Fruit fly (Drosophila melanogaster) whole organism, embryonic: ENCODE results near the gene lectin-37Da.

Experiments used
- ATbp ChIP-seq: fragments of 200-800 bp; sonication (Bioruptor generic); optimal IDR thresholded peaks from 2 replicates; lab custom pipeline; 2017; ENCODE audit warnings: missing biosample characterization, mild to moderate bottlenecking, missing genetic modification characterization, missing genetic modification reagents
- CG10654 ChIP-seq: fragments of 200-800 bp; sonication (Bioruptor generic); optimal IDR thresholded peaks from 2 replicates; lab custom pipeline; 2016; ENCODE audit warnings: missing biosample characterization, missing genetic modification characterization
- CG11093 ChIP-seq: fragments of 200-800 bp; sonication (Bioruptor generic); IDR thresholded peaks from 3 replicates; pipeline ENCODE4 v1.3.6; 2022; ENCODE audit warnings: missing biosample characterization, missing genetic modification characterization
- CG11696 ChIP-seq: fragments of 200-800 bp; sonication (Bioruptor generic); IDR thresholded peaks from 2 replicates; pipeline ENCODE4 v1.3.6; 2022; ENCODE audit warnings: missing biosample characterization, missing genetic modification characterization
- CG12391 ChIP-seq: fragments of 200-800 bp; sonication (Bioruptor generic); optimal IDR thresholded peaks from 3 replicates; lab custom pipeline; 2018; ENCODE audit warnings: missing biosample characterization, mild to moderate bottlenecking, missing genetic modification characterization, moderate library complexity
- CG12659 ChIP-seq: fragments of 200-800 bp; sonication (Bioruptor generic); optimal IDR thresholded peaks from 3 replicates; lab custom pipeline; 2017; ENCODE audit warnings: mild to moderate bottlenecking, missing biosample characterization, missing genetic modification reagents, missing genetic modification characterization
- CG12769 ChIP-seq: fragments of 200-800 bp; sonication (Bioruptor generic); optimal IDR thresholded peaks from 2 replicates; lab custom pipeline; 2019; ENCODE audit warnings: missing biosample characterization, mild to moderate bottlenecking, missing genetic modification characterization, moderate library complexity
- CG13424 ChIP-seq: fragments of 200-800 bp; sonication (Bioruptor generic); optimal IDR thresholded peaks from 2 replicates; lab custom pipeline; 2019; ENCODE audit warnings: missing biosample characterization, mild to moderate bottlenecking, missing genetic modification characterization, moderate library complexity
- CG13894 ChIP-seq: fragments of 200-800 bp; sonication (Bioruptor generic); optimal IDR thresholded peaks from 3 replicates; lab custom pipeline; 2018; ENCODE audit warnings: missing biosample characterization, mild to moderate bottlenecking, missing genetic modification characterization, moderate library complexity
- CG14441 ChIP-seq: fragments of 200-800 bp; sonication (Bioruptor generic); IDR thresholded peaks from 2 replicates; pipeline ENCODE4 v1.3.6; 2022; ENCODE audit warnings: missing biosample characterization, missing genetic modification characterization
- CG15514 ChIP-seq: fragments of 200-800 bp; sonication (Bioruptor generic); optimal IDR thresholded peaks from 3 replicates; lab custom pipeline; 2017; ENCODE audit warnings: missing biosample characterization, missing genetic modification characterization, mild to moderate bottlenecking, moderate library complexity, missing genetic modification reagents
- CG16863 ChIP-seq: fragments of 200-800 bp; sonication (Bioruptor generic); optimal IDR thresholded peaks from 3 replicates; lab custom pipeline; 2016; ENCODE audit warnings: missing biosample characterization, missing genetic modification characterization
- CG18476 ChIP-seq: fragments of 200-800 bp; sonication (Bioruptor generic); optimal IDR thresholded peaks from 2 replicates; lab custom pipeline; 2016; ENCODE audit warnings: missing biosample characterization, mild to moderate bottlenecking, missing genetic modification characterization
- CG18764 ChIP-seq: fragments of 200-800 bp; sonication (Bioruptor generic); optimal IDR thresholded peaks from 3 replicates; lab custom pipeline; 2016; ENCODE audit warnings: missing biosample characterization, missing genetic modification characterization
- CG2202 ChIP-seq: fragments of 200-800 bp; sonication (Bioruptor generic); optimal IDR thresholded peaks from 2 replicates; lab custom pipeline; 2018; ENCODE audit warnings: missing biosample characterization, mild to moderate bottlenecking, missing genetic modification characterization
- CG4854 ChIP-seq: fragments of 200-800 bp; sonication (Bioruptor generic); optimal IDR thresholded peaks from 2 replicates; lab custom pipeline; 2016; ENCODE audit warnings: missing biosample characterization, missing genetic modification characterization, inconsistent platforms
- CG6683 ChIP-seq: fragments of 200-800 bp; sonication (Bioruptor generic); optimal IDR thresholded peaks from 2 replicates; lab custom pipeline; 2017; ENCODE audit warnings: missing biosample characterization, mild to moderate bottlenecking, missing genetic modification characterization, missing genetic modification reagents
- CG7786 ChIP-seq: fragments of 200-800 bp; sonication (Bioruptor generic); optimal IDR thresholded peaks from 2 replicates; lab custom pipeline; 2016; ENCODE audit warnings: missing biosample characterization, missing genetic modification characterization
- CG9609 ChIP-seq: fragments of 200-800 bp; sonication (Bioruptor generic); optimal IDR thresholded peaks from 3 replicates; lab custom pipeline; 2016; ENCODE audit warnings: missing biosample characterization, missing genetic modification characterization
- CHES-1-like ChIP-seq: fragments of 200-800 bp; sonication (Bioruptor generic); optimal IDR thresholded peaks from 2 replicates; lab custom pipeline; 2016; ENCODE audit warnings: missing biosample characterization, missing genetic modification characterization
- Chrac-16 ChIP-seq: fragments of 200-800 bp; sonication (Bioruptor generic); optimal IDR thresholded peaks from 3 replicates; lab custom pipeline; 2016; ENCODE audit warnings: missing biosample characterization, missing genetic modification characterization
- D19B ChIP-seq: fragments of 200-800 bp; sonication (Bioruptor generic); optimal IDR thresholded peaks from 2 replicates; lab custom pipeline; 2017; ENCODE audit warnings: missing biosample characterization, mild to moderate bottlenecking, missing genetic modification characterization
- Dfd ChIP-seq, 2 experiments: fragments of >200 bp; optimal IDR thresholded peaks; 2 replicates each; lab custom pipeline; 2017; ENCODE audit warnings: missing biosample characterization in 2 of 2, missing genetic modification characterization in 2 of 2
- Dip2 ChIP-seq: fragments of 200-800 bp; sonication (Bioruptor generic); IDR thresholded peaks from 2 replicates; pipeline ENCODE4 v1.3.6; 2022; ENCODE audit warnings: missing biosample characterization, missing genetic modification characterization
- Dll ChIP-seq: fragments of 200-800 bp; sonication (Bioruptor generic); IDR thresholded peaks from 4 replicates; pipeline ENCODE4 v1.3.6; 2022; ENCODE audit warnings: missing biosample characterization, missing genetic modification characterization; ENCODE audit not compliant: partially characterized antibody
- Dref ChIP-seq: fragments of 200-800 bp; sonication (Bioruptor generic); IDR thresholded peaks from 2 replicates; pipeline ENCODE4 v1.3.6; 2022; ENCODE audit warnings: missing biosample characterization, missing genetic modification characterization
- Hr39 ChIP-seq: fragments of >200 bp; optimal IDR thresholded peaks from 2 replicates; lab custom pipeline; 2017
- Oli ChIP-seq: fragments of 200-800 bp; sonication (Bioruptor generic); optimal IDR thresholded peaks from 2 replicates; lab custom pipeline; 2018; ENCODE audit warnings: missing biosample characterization, mild to moderate bottlenecking, missing genetic modification characterization, moderate library complexity
- Trl ChIP-seq, 3 experiments: fragments of >200 bp in 2 of 3; fragments of 200-800 bp in 1 of 3; sonication (Bioruptor generic) in 1 of 3; optimal IDR thresholded peaks; 2 replicates in 1 of 3; 3 replicates in 2 of 3; lab custom pipeline; 2016 to 2017; ENCODE audit warnings: missing biosample characterization in 1 of 3, missing genetic modification characterization in 1 of 3
- amos ChIP-seq: fragments of 200-800 bp; sonication (Bioruptor generic); IDR thresholded peaks from 2 replicates; pipeline ENCODE4 v1.3.6; 2022; ENCODE audit warnings: missing biosample characterization, missing genetic modification characterization; ENCODE audit not compliant: partially characterized antibody
- caup ChIP-seq: fragments of 200-800 bp; sonication (Bioruptor generic); optimal IDR thresholded peaks from 3 replicates; lab custom pipeline; 2017; ENCODE audit warnings: missing biosample characterization, mild to moderate bottlenecking, missing genetic modification characterization, moderate library complexity; ENCODE audit not compliant: severe bottlenecking
- dm ChIP-seq: fragments of 200-800 bp; sonication (Bioruptor generic); optimal IDR thresholded peaks from 3 replicates; lab custom pipeline; 2016; ENCODE audit warnings: missing biosample characterization, missing genetic modification characterization
- en ChIP-seq: fragments of 200-800 bp; sonication (Bioruptor generic); optimal IDR thresholded peaks from 2 replicates; lab custom pipeline; 2016; ENCODE audit warnings: missing biosample characterization, missing genetic modification characterization
- exex ChIP-seq: fragments of 200-800 bp; sonication (Bioruptor generic); optimal IDR thresholded peaks from 4 replicates; lab custom pipeline; 2018; ENCODE audit warnings: missing biosample characterization, mild to moderate bottlenecking, missing genetic modification characterization, moderate library complexity
- fd3F ChIP-seq: fragments of 200-800 bp; sonication (Bioruptor generic); optimal IDR thresholded peaks from 2 replicates; lab custom pipeline; 2018; ENCODE audit warnings: missing biosample characterization, mild to moderate bottlenecking, missing genetic modification characterization, moderate library complexity
- fd96Cb ChIP-seq: fragments of 200-800 bp; sonication (Bioruptor generic); optimal IDR thresholded peaks from 2 replicates; lab custom pipeline; 2018; ENCODE audit warnings: missing biosample characterization, mild to moderate bottlenecking, missing genetic modification characterization, moderate library complexity
- gcm ChIP-seq: fragments of 200-800 bp; sonication (Bioruptor generic); optimal IDR thresholded peaks from 2 replicates; lab custom pipeline; 2019; ENCODE audit warnings: missing biosample characterization, mild to moderate bottlenecking, missing genetic modification characterization, moderate library complexity
- gem ChIP-seq: fragments of 200-800 bp; sonication (Bioruptor generic); optimal IDR thresholded peaks from 2 replicates; lab custom pipeline; 2019; ENCODE audit warnings: missing biosample characterization, mild to moderate bottlenecking, missing genetic modification characterization, moderate library complexity
- grn ChIP-seq: fragments of 200-800 bp; sonication (Bioruptor generic); optimal IDR thresholded peaks from 3 replicates; lab custom pipeline; 2017; ENCODE audit warnings: missing biosample characterization, missing genetic modification characterization
- gt ChIP-seq: fragments of 200-800 bp; sonication (Bioruptor generic); IDR thresholded peaks from 2 replicates; pipeline ENCODE4 v1.3.6; 2022; ENCODE audit warnings: missing biosample characterization, missing genetic modification characterization
- h ChIP-seq: fragments of >200 bp; optimal IDR thresholded peaks from 2 replicates; lab custom pipeline; 2017
- kah ChIP-seq: fragments of 200-800 bp; sonication (Bioruptor generic); optimal IDR thresholded peaks from 2 replicates; lab custom pipeline; 2018; ENCODE audit warnings: missing biosample characterization, mild to moderate bottlenecking, missing genetic modification characterization
- kay ChIP-seq: fragments of 200-800 bp; sonication (Bioruptor generic); optimal IDR thresholded peaks from 2 replicates; lab custom pipeline; 2016; ENCODE audit warnings: missing biosample characterization, missing genetic modification characterization
- org-1 ChIP-seq: fragments of 200-800 bp; sonication (Bioruptor generic); optimal IDR thresholded peaks from 2 replicates; lab custom pipeline; 2017; ENCODE audit warnings: missing biosample characterization, missing genetic modification characterization
- pros ChIP-seq: fragments of 200-800 bp; sonication (Bioruptor generic); optimal IDR thresholded peaks from 3 replicates; lab custom pipeline; 2019; ENCODE audit warnings: missing biosample characterization, mild to moderate bottlenecking, missing genetic modification characterization, moderate library complexity
- slbo ChIP-seq: fragments of 200-800 bp; sonication (Bioruptor generic); IDR thresholded peaks from 2 replicates; pipeline ENCODE4 v1.3.6; 2022; ENCODE audit warnings: missing biosample characterization, missing genetic modification characterization
- slou ChIP-seq: fragments of 200-800 bp; sonication (Bioruptor generic); optimal IDR thresholded peaks from 3 replicates; lab custom pipeline; 2016; ENCODE audit warnings: missing biosample characterization, missing genetic modification characterization
- sob ChIP-seq: fragments of 200-800 bp; sonication (Bioruptor generic); IDR thresholded peaks from 2 replicates; pipeline ENCODE4 v1.3.6; 2022; ENCODE audit warnings: missing biosample characterization, missing genetic modification characterization
- tap ChIP-seq: fragments of 200-800 bp; optimal IDR thresholded peaks from 3 replicates; lab custom pipeline; 2019; ENCODE audit warnings: missing biosample characterization, mild to moderate bottlenecking, missing genetic modification characterization, moderate library complexity
- usp ChIP-seq: fragments of >200 bp; optimal IDR thresholded peaks from 2 replicates; lab custom pipeline; 2017; ENCODE audit warnings: missing biosample characterization, missing genetic modification characterization
- zen2 ChIP-seq: fragments of 200-800 bp; sonication (Bioruptor generic); IDR thresholded peaks from 3 replicates; pipeline ENCODE4 v1.3.6; 2022; ENCODE audit warnings: missing biosample characterization, missing genetic modification characterization; ENCODE audit not compliant: partially characterized antibody

lectin-37Da gene

dm6 chr2L:19453381-19453780, 35.3 kb downstream of the lectin-37Da start, which contains the start of gene Top2 (continued):
- TF ChIP-seq Dref (peak; percentile 98), CG12659 (GFP tag; lab: Kevin White, UChicago) (peak; percentile 79), grn (GFP tag; lab: Kevin White, UChicago) (no peak), amos (GFP tag; lab: Robert Waterston, UW) (peak; percentile 91), zen2 (GFP tag; lab: Robert Waterston, UW) (peak; percentile 79), h (lab: Kevin White, UChicago) (no peak), CG18764 (GFP tag; lab: Kevin White, UChicago) (no peak), usp (GFP tag; lab: Kevin White, UChicago) (no peak), fd96Cb (tag; lab: Kevin White, UChicago) (no peak), CG2202 (no peak), fd3F (GFP tag; lab: Kevin White, UChicago) (no peak), CG4854 (GFP tag; lab: Kevin White, UChicago) (no peak), gem (tag; lab: Kevin White, UChicago) (peak; percentile 51), CG12391 (tag; lab: Kevin White, UChicago) (peak; percentile 57), CHES-1-like (peak; percentile 67), CG16863 (no peak), CG11093 (GFP tag; lab: Robert Waterston, UW) (no peak), CG18476 (GFP tag; lab: Kevin White, UChicago) (no peak), gcm (GFP tag; lab: Kevin White, UChicago) (no peak), pros (no peak), CG13424 (tag; lab: Kevin White, UChicago) (peak; percentile 32), CG13894 (tag; lab: Kevin White, UChicago) (peak; percentile 58), CG6683 (no peak), slou (peak; percentile 18), slbo (GFP tag; lab: Robert Waterston, UW) (peak; percentile 50), Dip2 (GFP tag; lab: Robert Waterston, UW) (no peak), CG15514 (peak; percentile 86), dm (GFP tag; lab: Kevin White, UChicago) (peak; percentile 64), gt (no peak), org-1 (GFP tag; lab: Kevin White, UChicago) (no peak), Trl (optimal IDR thresholded peaks at IDR 0.05; lab: Kevin White, UChicago) (no peak), Trl (GFP tag; optimal IDR thresholded peaks at IDR 0.05; lab: Kevin White, UChicago) (peak; percentile 6), kah (GFP tag; lab: Kevin White, UChicago) (no peak), exex (tag; lab: Kevin White, UChicago) (no peak), CG10654 (GFP tag; lab: Kevin White, UChicago) (peak; percentile 5), Oli (no peak), D19B (GFP tag; lab: Kevin White, UChicago) (no peak), Dfd (GFP tag; optimal IDR thresholded peaks at IDR 0.05; lab: Kevin White, UChicago) (no peak), Chrac-16 (GFP tag; lab: Kevin White, UChicago) (no peak), sob (GFP tag; lab: Robert Waterston, UW) (peak; percentile 48; the same call in 1 of the 2 replicates), tap (tag; lab: Kevin White, UChicago) (no peak), Dll (GFP tag; lab: Robert Waterston, UW) (peak; percentile 80), ATbp (no peak), en (GFP tag; lab: Kevin White, UChicago) (no peak), CG12769 (tag; lab: Kevin White, UChicago) (peak; percentile 23), caup (peak; percentile 17), CG7786 (peak; percentile 21), CG11696 (GFP tag; lab: Robert Waterston, UW) (no peak), Hr39 (lab: Kevin White, UChicago) (no peak), CG14441 (GFP tag; lab: Robert Waterston, UW) (no peak), kay (GFP tag; lab: Kevin White, UChicago) (no peak), CG9609 (GFP tag; lab: Kevin White, UChicago) (peak; percentile 28)
